Worm (Caenorhabditis elegans) whole organism, L4 larva: Measurements from ENCODE around the gene C31E10.11.
"Not testable (repeated sequence)": the region's sequence is repeated elsewhere in the genome, so short reads cannot be mapped to it uniquely, and the experiment has no call there.

Experiments
- D1046.2 ChIP-seq: fragments of 200-800 bp; sonication (Bioruptor generic); IDR thresholded peaks from 2 replicates; pipeline ENCODE4 v1.3.6; 2022; ENCODE audit warnings: missing genetic modification characterization, missing compliant biosample characterization
- F10B5.3 ChIP-seq: sonication (generic microtip); optimal IDR thresholded peaks from 2 replicates; lab custom pipeline; 2016; ENCODE audit warnings: mild to moderate bottlenecking, missing genetic modification characterization, missing compliant biosample characterization
- F26F4.8 ChIP-seq: fragments of 200-800 bp; sonication (Bioruptor generic); conservative IDR thresholded peaks from 2 replicates; pipeline ENCODE4 v1.3.6; 2022; ENCODE audit warnings: missing genetic modification characterization, missing compliant biosample characterization
- F44E2.7 ChIP-seq: fragments of 200-800 bp; sonication (Bioruptor generic); IDR thresholded peaks from 2 replicates; pipeline ENCODE4 v2.1.2; 2022; ENCODE audit warnings: missing genetic modification characterization, missing compliant biosample characterization
- T26A8.4 ChIP-seq: fragments of 200-800 bp; sonication (Bioruptor generic); IDR thresholded peaks from 2 replicates; pipeline ENCODE4 v1.3.6; 2022; ENCODE audit warnings: missing genetic modification characterization, missing compliant biosample characterization
- Y105C5A.15 ChIP-seq: fragments of 200-800 bp; sonication (Bioruptor generic); IDR thresholded peaks from 2 replicates; pipeline ENCODE4 v1.3.6; 2022; ENCODE audit warnings: missing genetic modification characterization, missing compliant biosample characterization
- Y48G9A.11 ChIP-seq: fragments of 200-800 bp; sonication (Bioruptor generic); IDR thresholded peaks from 2 replicates; pipeline ENCODE4 v1.3.6; 2022; ENCODE audit warnings: missing genetic modification reagents, missing genetic modification characterization, missing compliant biosample characterization
- ZK337.2 ChIP-seq: fragments of 200-800 bp; sonication (Bioruptor generic); IDR thresholded peaks from 2 replicates; pipeline ENCODE4 v1.3.6; 2022; ENCODE audit warnings: missing genetic modification reagents, missing genetic modification characterization, missing compliant biosample characterization
- ama-1 ChIP-seq: fragments of 150-350 bp; optimal IDR thresholded peaks from 2 replicates; lab custom pipeline; 2014; ENCODE audit warnings: inconsistent platforms, mixed read lengths
- arid-1 ChIP-seq: fragments of 200-800 bp; sonication (Bioruptor generic); conservative IDR thresholded peaks from 2 replicates; pipeline ENCODE4 v1.3.6; 2022; ENCODE audit warnings: missing genetic modification reagents, missing genetic modification characterization, missing compliant biosample characterization
- ceh-20 ChIP-seq: fragments of 200-800 bp; sonication (Bioruptor generic); IDR thresholded peaks from 2 replicates; pipeline ENCODE4 v1.3.6; 2022; ENCODE audit warnings: missing genetic modification reagents, missing genetic modification characterization, missing compliant biosample characterization
- ceh-28 ChIP-seq: fragments of 150-350 bp; optimal IDR thresholded peaks from 2 replicates; lab custom pipeline; 2014; ENCODE audit warnings: missing biosample characterization, missing genetic modification reagents, missing genetic modification characterization
- ctbp-1 ChIP-seq: fragments of 200-800 bp; sonication (Bioruptor generic); IDR thresholded peaks from 2 replicates; pipeline ENCODE4 v1.3.6; 2022; ENCODE audit warnings: missing genetic modification reagents, missing genetic modification characterization, missing compliant biosample characterization
- daf-12 ChIP-seq: fragments of 150-350 bp; optimal IDR thresholded peaks from 2 replicates; lab custom pipeline; 2014; ENCODE audit warnings: missing biosample characterization, missing genetic modification reagents, missing genetic modification characterization
- daf-8 ChIP-seq: fragments of 200-800 bp; sonication (Bioruptor generic); IDR thresholded peaks from 2 replicates; pipeline ENCODE4 v1.3.6; 2022; ENCODE audit warnings: missing genetic modification characterization, missing compliant biosample characterization
- dmd-6 ChIP-seq: fragments of 200-800 bp; sonication (Bioruptor generic); IDR thresholded peaks from 2 replicates; pipeline ENCODE4 v1.3.6; 2022; ENCODE audit warnings: missing genetic modification reagents, missing genetic modification characterization, missing compliant biosample characterization
- dmd-8 ChIP-seq: fragments of 200-800 bp; sonication (Bioruptor generic); IDR thresholded peaks from 2 replicates; pipeline ENCODE4 v1.3.6; 2022; ENCODE audit warnings: missing genetic modification characterization, missing compliant biosample characterization
- dmd-9 ChIP-seq: fragments of 200-800 bp; sonication (Bioruptor generic); IDR thresholded peaks from 2 replicates; pipeline ENCODE4 v1.3.6; 2022; ENCODE audit warnings: missing genetic modification reagents, missing genetic modification characterization, missing compliant biosample characterization
- egl-27 ChIP-seq: sonication (generic microtip); optimal IDR thresholded peaks from 3 replicates; lab custom pipeline; 2017; ENCODE audit warnings: missing biosample characterization, missing genetic modification reagents, missing genetic modification characterization
- egl-43 ChIP-seq: fragments of 200-800 bp; sonication (Bioruptor generic); IDR thresholded peaks from 2 replicates; pipeline ENCODE4 v1.3.6; 2022; ENCODE audit warnings: missing genetic modification reagents, missing genetic modification characterization, missing compliant biosample characterization
- fkh-10 ChIP-seq: fragments of 150-350 bp; optimal IDR thresholded peaks from 2 replicates; lab custom pipeline; 2014; ENCODE audit warnings: missing biosample characterization, missing genetic modification reagents, missing genetic modification characterization
- hif-1 ChIP-seq, 2 experiments: sonication (generic microtip); optimal IDR thresholded peaks; 2 replicates each; lab custom pipeline; 2016 to 2017; ENCODE audit warnings: missing compliant biosample characterization in 2 of 2, missing genetic modification characterization in 2 of 2, missing genetic modification reagents in 2 of 2, missing genotype in 2 of 2, mild to moderate bottlenecking in 1 of 2
- hmg-1.1 ChIP-seq: fragments of 200-800 bp; sonication (Bioruptor generic); IDR thresholded peaks from 2 replicates; pipeline ENCODE4 v1.3.6; 2022; ENCODE audit warnings: missing genetic modification reagents, missing genetic modification characterization, missing compliant biosample characterization
- lim-7 ChIP-seq: fragments of 200-800 bp; sonication (Bioruptor generic); IDR thresholded peaks from 2 replicates; pipeline ENCODE4 v1.3.6; 2022; ENCODE audit warnings: missing genetic modification characterization, missing compliant biosample characterization
- lin-1 ChIP-seq: fragments of 200-800 bp; sonication (Bioruptor generic); IDR thresholded peaks from 2 replicates; pipeline ENCODE4 v1.3.6; 2022; ENCODE audit warnings: missing genetic modification reagents, missing genetic modification characterization, missing compliant biosample characterization
- lin-29 ChIP-seq: fragments of 200-800 bp; sonication (Bioruptor generic); IDR thresholded peaks from 2 replicates; pipeline ENCODE4 v1.3.6; 2022; ENCODE audit warnings: missing genetic modification reagents, missing genetic modification characterization, missing compliant biosample characterization
- lin-38 ChIP-seq: fragments of 200-800 bp; sonication (Bioruptor generic); IDR thresholded peaks from 2 replicates; pipeline ENCODE4 v1.3.6; 2022; ENCODE audit warnings: missing genetic modification reagents, missing genetic modification characterization, missing compliant biosample characterization
- madf-5 ChIP-seq, 2 experiments: fragments of 200-800 bp; sonication (Bioruptor generic); IDR thresholded peaks; 2 replicates each; pipeline ENCODE4 v1.3.6; 2022; ENCODE audit warnings: missing compliant biosample characterization in 2 of 2, missing genetic modification characterization in 2 of 2
- madf-9 ChIP-seq: fragments of 200-800 bp; sonication (Bioruptor generic); conservative IDR thresholded peaks from 2 replicates; pipeline ENCODE4 v1.3.6; 2022; ENCODE audit warnings: missing genetic modification reagents, missing genetic modification characterization, missing compliant biosample characterization
- mdt-29 ChIP-seq: fragments of 200-800 bp; sonication (Bioruptor generic); IDR thresholded peaks from 2 replicates; pipeline ENCODE4 v1.3.6; 2022; ENCODE audit warnings: missing genetic modification reagents, missing genetic modification characterization, missing compliant biosample characterization
- mes-2 ChIP-seq: sonication (generic microtip); optimal IDR thresholded peaks from 2 replicates; lab custom pipeline; 2016; ENCODE audit warnings: missing genotype, mild to moderate bottlenecking, missing genetic modification characterization, missing compliant biosample characterization; ENCODE audit not compliant: poor library complexity, severe bottlenecking
- mxl-2 ChIP-seq: fragments of 200-800 bp; sonication (Bioruptor generic); conservative IDR thresholded peaks from 2 replicates; pipeline ENCODE4 v1.3.6; 2022; ENCODE audit warnings: missing genetic modification reagents, missing genetic modification characterization, missing compliant biosample characterization
- nhr-10 ChIP-seq: fragments of 150-350 bp; optimal IDR thresholded peaks from 2 replicates; lab custom pipeline; 2014; ENCODE audit warnings: missing biosample characterization, missing genetic modification characterization
- nhr-111 ChIP-seq: fragments of 200-800 bp; sonication (Bioruptor generic); optimal IDR thresholded peaks from 2 replicates; lab custom pipeline; 2018; ENCODE audit warnings: mild to moderate bottlenecking, missing genetic modification characterization, missing compliant biosample characterization
- nhr-41 ChIP-seq: fragments of 200-800 bp; sonication (Bioruptor generic); IDR thresholded peaks from 2 replicates; pipeline ENCODE4 v1.3.6; 2022; ENCODE audit warnings: missing genetic modification reagents, missing genetic modification characterization, missing compliant biosample characterization
- nhr-42 ChIP-seq: fragments of 200-800 bp; sonication (Bioruptor generic); IDR thresholded peaks from 2 replicates; pipeline ENCODE4 v1.3.6; 2022; ENCODE audit warnings: missing genetic modification characterization, missing compliant biosample characterization
- pha-4 ChIP-seq, 2 experiments: fragments of 150-350 bp in 1 of 2; fragments of 200-800 bp in 1 of 2; sonication (Bioruptor generic) in 1 of 2; IDR thresholded peaks in 1 of 2; optimal IDR thresholded peaks in 1 of 2; 2 replicates each; pipeline versions ENCODE4 v1.3.6 to Lab custom; 2014 to 2022; ENCODE audit warnings: missing genetic modification characterization in 2 of 2, missing genetic modification reagents in 2 of 2, missing biosample characterization in 1 of 2, missing compliant biosample characterization in 1 of 2
- php-3 ChIP-seq: fragments of 200-800 bp; sonication (Bioruptor generic); IDR thresholded peaks from 2 replicates; pipeline ENCODE4 v1.3.6; 2022; ENCODE audit warnings: missing genetic modification reagents, missing genetic modification characterization, missing compliant biosample characterization
- saeg-2 ChIP-seq: fragments of 200-800 bp; sonication (Bioruptor generic); IDR thresholded peaks from 2 replicates; pipeline ENCODE4 v1.3.6; 2022; ENCODE audit warnings: missing genetic modification reagents, missing genetic modification characterization, missing compliant biosample characterization
- snpc-1.2 ChIP-seq: fragments of 200-800 bp; sonication (Bioruptor generic); IDR thresholded peaks from 2 replicates; pipeline ENCODE4 v1.3.6; 2022; ENCODE audit warnings: missing genetic modification reagents, missing genetic modification characterization, missing compliant biosample characterization
- tra-1 ChIP-seq: fragments of 200-800 bp; sonication (Bioruptor generic); IDR thresholded peaks from 2 replicates; pipeline ENCODE4 v1.3.6; 2022; ENCODE audit warnings: missing genetic modification reagents, missing genetic modification characterization, missing compliant biosample characterization
- unc-39 ChIP-seq: sonication (generic microtip); optimal IDR thresholded peaks from 2 replicates; lab custom pipeline; 2017; ENCODE audit warnings: missing biosample characterization, missing genetic modification characterization
- unc-62 ChIP-seq, 3 experiments: fragments of 150-350 bp in 1 of 3; sonication (generic microtip); optimal IDR thresholded peaks in 2 of 3; peaks in 1 of 3; 1 replicate in 1 of 3; 2 replicates in 2 of 3; lab custom pipeline; 2014 to 2017; ENCODE audit warnings: missing biosample characterization in 3 of 3, missing genetic modification characterization in 3 of 3, missing genetic modification reagents in 3 of 3, missing genotype in 1 of 3
- vab-7 ChIP-seq: fragments of 200-800 bp; sonication (Bioruptor generic); IDR thresholded peaks from 2 replicates; pipeline ENCODE4 v1.3.6; 2022; ENCODE audit warnings: missing genetic modification reagents, missing genetic modification characterization, missing compliant biosample characterization
- zfp-3 ChIP-seq: fragments of 200-800 bp; sonication (Bioruptor generic); conservative IDR thresholded peaks from 2 replicates; pipeline ENCODE4 v1.3.6; 2022; ENCODE audit warnings: missing genetic modification reagents, missing genetic modification characterization, missing compliant biosample characterization

C31E10.11 gene

DNA sequence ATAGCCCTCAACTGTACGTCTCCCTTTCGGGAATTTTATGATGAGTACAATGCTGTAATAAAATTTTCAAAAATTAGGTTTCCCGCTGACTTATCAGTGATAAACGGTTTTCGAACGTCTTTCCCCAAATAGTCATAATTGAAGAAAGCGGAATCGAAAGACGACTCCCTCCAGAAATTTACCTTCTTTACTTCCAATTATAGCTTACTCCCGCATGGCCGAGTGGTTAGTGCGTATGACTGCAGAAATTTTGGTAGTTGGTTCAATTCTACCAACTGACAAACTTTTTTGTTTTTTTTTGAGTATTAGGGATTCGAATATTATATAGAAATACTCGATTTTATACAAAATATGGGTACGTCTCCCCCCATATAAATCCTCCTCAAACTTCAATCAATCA lies 17.5 kb downstream of the C31E10.11 start:
- peak; percentile 87 for TF ChIP-seq nhr-41
- TF ChIP-seq nhr-42 (GFP tag; lab: Robert Waterston, UW): peak; percentile 38; the same call in 1 of the 2 replicates
- peak; percentile 75 for TF ChIP-seq arid-1
- peak; percentile 93 for TF ChIP-seq tra-1 (GFP tag; lab: Robert Waterston, UW)
- TF ChIP-seq mes-2 (tag; lab: Kevin White, UChicago): peak; percentile 24
- TF ChIP-seq mdt-29: peak; percentile 62; the same call in 1 of the 2 replicates
- TF ChIP-seq ctbp-1 (GFP tag; lab: Robert Waterston, UW): peak; percentile 68; the same call in 1 of the 2 replicates
- TF ChIP-seq dmd-9 (GFP tag; lab: Robert Waterston, UW): peak; percentile 86
- peak; percentile 76; the same call in 1 of the 2 replicates for TF ChIP-seq F44E2.7 (GFP tag; lab: Robert Waterston, UW)
- TF ChIP-seq lin-1: peak; percentile 81
- TF ChIP-seq Y105C5A.15 (GFP tag; lab: Robert Waterston, UW): peak; percentile 62; the same call in 1 of the 2 replicates
- peak; percentile 81 for TF ChIP-seq T26A8.4 (GFP tag; lab: Robert Waterston, UW)
- peak; percentile 77 to 83; a peak in 3 of 4 replicates for TF ChIP-seq madf-5 (GFP tag; IDR thresholded peaks at IDR 0.05; lab: Robert Waterston, UW)
- 0 out of 2 replicates have a peak, but pooled peaks have one; percentile 51 for TF ChIP-seq D1046.2 (GFP tag; lab: Robert Waterston, UW)
- peak; percentile 72 for TF ChIP-seq vab-7 (GFP tag; lab: Robert Waterston, UW)
- peak; percentile 76 for TF ChIP-seq php-3 (GFP tag; lab: Robert Waterston, UW)
- TF ChIP-seq F26F4.8 (GFP tag; lab: Robert Waterston, UW): peak; percentile 94
- peak; percentile 93 for TF ChIP-seq pha-4 (GFP tag; IDR thresholded peaks at IDR 0.05; lab: Robert Waterston, UW)
- not testable (repeated sequence) for TF ChIP-seq pha-4 (tag; optimal IDR thresholded peaks at IDR 0.05; lab: Kevin White, UChicago)
- TF ChIP-seq Y48G9A.11 (GFP tag; lab: Robert Waterston, UW): peak; percentile 75
- TF ChIP-seq ceh-20 (GFP tag; lab: Robert Waterston, UW): peak; percentile 48; the same call in 1 of the 2 replicates
- TF ChIP-seq dmd-8: peak; percentile 90
- peak; percentile 32; the same call in 1 of the 2 replicates for TF ChIP-seq hmg-1.1 (GFP tag; lab: Robert Waterston, UW)
- TF ChIP-seq lin-38 (GFP tag; lab: Robert Waterston, UW): peak; percentile 74
- peak; percentile 68 for TF ChIP-seq madf-9 (GFP tag; lab: Robert Waterston, UW)
- TF ChIP-seq saeg-2: peak; percentile 47; the same call in 1 of the 2 replicates
- TF ChIP-seq ZK337.2 (GFP tag; lab: Robert Waterston, UW): peak; percentile 52; the same call in 1 of the 2 replicates
- 0 out of 2 replicates have a peak, but pooled peaks have one; percentile 54 for TF ChIP-seq zfp-3 (GFP tag; lab: Robert Waterston, UW)
- 0 out of 2 replicates have a peak, but pooled peaks have one; percentile 48 for TF ChIP-seq mxl-2 (GFP tag; lab: Robert Waterston, UW)
- peak; percentile 33; the same call in 1 of the 2 replicates for TF ChIP-seq lin-29 (GFP tag; lab: Robert Waterston, UW)
- TF ChIP-seq lim-7 (GFP tag; lab: Robert Waterston, UW): peak; percentile 96
- peak; percentile 52; the same call in 1 of the 2 replicates for TF ChIP-seq dmd-6 (GFP tag; lab: Robert Waterston, UW)
- peak; percentile 89 for TF ChIP-seq snpc-1.2 (GFP tag; lab: Robert Waterston, UW)
- peak; percentile 90 for TF ChIP-seq egl-43 (GFP tag; lab: Robert Waterston, UW)

DNA sequence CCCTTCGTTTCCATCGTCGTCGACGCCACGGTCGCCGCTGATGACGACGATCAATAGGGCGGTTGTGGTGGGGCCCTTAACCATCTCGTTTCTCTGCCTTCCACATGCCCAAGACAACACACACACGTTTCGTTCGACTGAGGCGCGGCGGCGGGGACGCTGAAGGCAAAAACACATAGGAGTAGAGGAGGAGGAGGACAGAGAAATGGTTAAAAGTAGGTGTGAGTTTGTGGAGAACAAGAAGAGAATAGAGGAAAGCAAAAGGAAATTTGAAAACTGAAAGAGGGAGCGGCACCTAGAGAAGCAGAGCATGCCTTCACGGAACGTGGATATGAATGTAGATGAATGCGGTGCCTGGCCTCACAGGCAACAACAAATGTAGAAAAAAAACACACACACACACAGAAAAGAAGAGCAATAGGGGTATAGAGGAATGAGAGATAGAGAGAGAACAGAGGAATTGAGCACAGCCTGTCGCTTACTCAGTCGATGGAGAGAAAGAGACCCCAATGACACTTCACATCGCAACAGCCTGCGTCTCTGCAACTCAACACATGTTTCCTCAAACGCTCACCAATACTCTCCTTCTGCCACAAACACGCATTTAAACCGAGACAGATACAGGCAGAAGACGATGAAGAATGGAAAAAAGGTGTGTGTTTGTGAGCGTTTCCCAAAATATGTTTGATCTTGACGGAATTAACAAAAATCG lies 21.2 kb downstream of the C31E10.11 start:
- TF ChIP-seq ama-1 (lab: Kevin White, UChicago) (peak; percentile 45), nhr-10 (tag; lab: Kevin White, UChicago) (peak; percentile 46), mes-2 (tag; lab: Kevin White, UChicago) (peak; percentile 69), F26F4.8 (GFP tag; lab: Robert Waterston, UW) (no peak), daf-12 (tag; lab: Kevin White, UChicago) (no peak), dmd-6 (GFP tag; lab: Robert Waterston, UW) (peak; percentile 75), hif-1 (tag; optimal IDR thresholded peaks at IDR 0.05; lab: Kevin White, UChicago) (peak; percentile 23 to 73), ceh-28 (peak; percentile 63), unc-62 (GFP tag; optimal IDR thresholded peaks at IDR 0.05 in 1 of 2; lab: Kevin White, UChicago) (peak in 1 of 2 experiments; percentile 98), unc-62 (tag; optimal IDR thresholded peaks at IDR 0.05; lab: Kevin White, UChicago) (no peak), fkh-10 (peak; percentile 93), unc-39 (tag; lab: Kevin White, UChicago) (no peak), lim-7 (GFP tag; lab: Robert Waterston, UW) (0 out of 2 replicates have a peak, but pooled peaks have one; percentile 31), nhr-111 (GFP tag; lab: Kevin White, UChicago) (no peak), egl-27 (no peak), daf-8 (GFP tag; lab: Robert Waterston, UW) (0 out of 2 replicates have a peak, but pooled peaks have one; percentile 12), F10B5.3 (tag; lab: Kevin White, UChicago) (no peak), egl-43 (GFP tag; lab: Robert Waterston, UW) (peak; percentile 70)
